Fruit fly (Drosophila melanogaster) whole organism, embryonic: ENCODE data around the gene CG6149.

Experiments used
- Aef1 ChIP-seq: fragments of 200-800 bp; sonication (Bioruptor generic); IDR thresholded peaks from 3 replicates; pipeline ENCODE4 v1.3.6; 2022; ENCODE audit warnings: missing biosample characterization, missing genetic modification characterization
- Antp ChIP-seq: fragments of 200-800 bp; sonication (Bioruptor generic); optimal IDR thresholded peaks from 3 replicates; lab custom pipeline; 2016; ENCODE audit warnings: missing biosample characterization, missing genetic modification characterization
- Bteb2 ChIP-seq: fragments of 200-800 bp; sonication (Bioruptor generic); optimal IDR thresholded peaks from 2 replicates; lab custom pipeline; 2016; ENCODE audit warnings: missing biosample characterization, missing genetic modification characterization
- CG11093 ChIP-seq: fragments of 200-800 bp; sonication (Bioruptor generic); IDR thresholded peaks from 3 replicates; pipeline ENCODE4 v1.3.6; 2022; ENCODE audit warnings: missing biosample characterization, missing genetic modification characterization
- CG11560 ChIP-seq: fragments of 200-800 bp; sonication (Bioruptor generic); IDR thresholded peaks from 3 replicates; pipeline ENCODE4 v1.3.6; 2022; ENCODE audit warnings: missing biosample characterization, missing genetic modification characterization
- CG12104 ChIP-seq: fragments of 200-800 bp; sonication (Bioruptor generic); optimal IDR thresholded peaks from 3 replicates; lab custom pipeline; 2016; ENCODE audit warnings: missing biosample characterization, missing genetic modification characterization
- CG1233 ChIP-seq: fragments of 200-800 bp; sonication (Bioruptor generic); optimal IDR thresholded peaks from 4 replicates; lab custom pipeline; 2018; ENCODE audit warnings: missing biosample characterization, mild to moderate bottlenecking, missing genetic modification characterization
- CG14710 ChIP-seq: fragments of 200-800 bp; sonication (Bioruptor generic); optimal IDR thresholded peaks from 3 replicates; lab custom pipeline; 2019; ENCODE audit warnings: missing biosample characterization, mild to moderate bottlenecking, missing genetic modification characterization, moderate library complexity
- CG15269 ChIP-seq: fragments of 200-800 bp; sonication (Bioruptor generic); optimal IDR thresholded peaks from 2 replicates; lab custom pipeline; 2018; ENCODE audit warnings: missing biosample characterization, mild to moderate bottlenecking, missing genetic modification characterization, moderate library complexity
- CG1529 ChIP-seq: fragments of 200-800 bp; sonication (Bioruptor generic); optimal IDR thresholded peaks from 3 replicates; lab custom pipeline; 2018; ENCODE audit warnings: missing biosample characterization, missing genetic modification characterization
- CG15601 ChIP-seq: fragments of 200-800 bp; sonication (Bioruptor generic); optimal IDR thresholded peaks from 3 replicates; lab custom pipeline; 2019; ENCODE audit warnings: missing biosample characterization, mild to moderate bottlenecking, missing genetic modification characterization, moderate library complexity
- CG2678 ChIP-seq: fragments of 200-800 bp; sonication (Bioruptor generic); optimal IDR thresholded peaks from 3 replicates; lab custom pipeline; 2019; ENCODE audit warnings: missing biosample characterization, mild to moderate bottlenecking, missing genetic modification characterization, moderate library complexity
- CG2712 ChIP-seq: fragments of 200-800 bp; optimal IDR thresholded peaks from 3 replicates; lab custom pipeline; 2019; ENCODE audit warnings: missing biosample characterization, mild to moderate bottlenecking, missing genetic modification characterization, moderate library complexity
- CG3281 ChIP-seq: fragments of 200-800 bp; sonication (Bioruptor generic); optimal IDR thresholded peaks from 3 replicates; lab custom pipeline; 2017; ENCODE audit warnings: missing biosample characterization, mild to moderate bottlenecking, missing genetic modification characterization
- CG4820 ChIP-seq: fragments of 200-800 bp; sonication (Bioruptor generic); optimal IDR thresholded peaks from 3 replicates; lab custom pipeline; 2016; ENCODE audit warnings: missing biosample characterization, missing genetic modification characterization
- CG7987 ChIP-seq: fragments of 200-800 bp; sonication (Bioruptor generic); optimal IDR thresholded peaks from 2 replicates; lab custom pipeline; 2018; ENCODE audit warnings: missing biosample characterization, mild to moderate bottlenecking, missing genetic modification characterization, moderate library complexity
- CG9932 ChIP-seq: fragments of 200-800 bp; sonication (Bioruptor generic); IDR thresholded peaks from 2 replicates; pipeline ENCODE4 v1.3.6; 2022; ENCODE audit warnings: missing biosample characterization, missing genetic modification characterization
- D19A ChIP-seq: fragments of 200-800 bp; optimal IDR thresholded peaks from 3 replicates; lab custom pipeline; 2019; ENCODE audit warnings: missing biosample characterization, mild to moderate bottlenecking, missing genetic modification characterization, moderate library complexity
- Fer1 ChIP-seq: fragments of 200-800 bp; sonication (Bioruptor generic); optimal IDR thresholded peaks from 2 replicates; lab custom pipeline; 2017; ENCODE audit warnings: missing biosample characterization, mild to moderate bottlenecking, missing genetic modification characterization
- GATAe ChIP-seq: fragments of 200-800 bp; sonication (Bioruptor generic); conservative IDR thresholded peaks from 2 replicates; pipeline ENCODE4 v1.3.6; 2022; ENCODE audit warnings: missing biosample characterization, missing genetic modification characterization
- HLH54F ChIP-seq: fragments of 200-800 bp; sonication (Bioruptor generic); optimal IDR thresholded peaks from 3 replicates; lab custom pipeline; 2016; ENCODE audit warnings: missing biosample characterization, missing genetic modification characterization
- Hsf ChIP-seq: fragments of 200-800 bp; sonication (Bioruptor generic); optimal IDR thresholded peaks from 3 replicates; lab custom pipeline; 2016; ENCODE audit warnings: missing biosample characterization, missing genetic modification characterization
- Lhr ChIP-seq: fragments of 200-800 bp; sonication (Bioruptor generic); optimal IDR thresholded peaks from 3 replicates; lab custom pipeline; 2017; ENCODE audit warnings: mild to moderate bottlenecking, missing biosample characterization, missing genetic modification reagents, missing genetic modification characterization
- MESR4 ChIP-seq: fragments of 200-800 bp; sonication (Bioruptor generic); optimal IDR thresholded peaks from 2 replicates; lab custom pipeline; 2018; ENCODE audit warnings: missing biosample characterization, mild to moderate bottlenecking, missing genetic modification characterization, moderate library complexity
- NC2α ChIP-seq: fragments of 200-800 bp; sonication (Bioruptor generic); optimal IDR thresholded peaks from 2 replicates; lab custom pipeline; 2016; ENCODE audit warnings: missing biosample characterization, missing genetic modification characterization
- PHDP ChIP-seq: fragments of 200-800 bp; sonication (Bioruptor generic); optimal IDR thresholded peaks from 3 replicates; lab custom pipeline; 2018; ENCODE audit warnings: missing biosample characterization, mild to moderate bottlenecking, missing genetic modification characterization, moderate library complexity
- Spps ChIP-seq: fragments of 200-800 bp; sonication (Bioruptor generic); optimal IDR thresholded peaks from 2 replicates; lab custom pipeline; 2018; ENCODE audit warnings: missing biosample characterization, mild to moderate bottlenecking, missing genetic modification characterization
- Xbp1 ChIP-seq: fragments of 200-800 bp; sonication (Bioruptor generic); optimal IDR thresholded peaks from 3 replicates; lab custom pipeline; 2016; ENCODE audit warnings: missing biosample characterization, mild to moderate bottlenecking, missing genetic modification characterization
- ab ChIP-seq: fragments of 200-800 bp; sonication (Bioruptor generic); optimal IDR thresholded peaks from 2 replicates; lab custom pipeline; 2016; ENCODE audit warnings: missing biosample characterization, missing genetic modification characterization
- az2 ChIP-seq: fragments of 200-800 bp; sonication (Bioruptor generic); optimal IDR thresholded peaks from 3 replicates; lab custom pipeline; 2016; ENCODE audit warnings: missing biosample characterization, missing genetic modification characterization
- crp ChIP-seq, 2 experiments: fragments of 200-800 bp; sonication (Bioruptor generic); optimal IDR thresholded peaks; 2 replicates in 1 of 2; 3 replicates in 1 of 2; lab custom pipeline; 2017; ENCODE audit warnings: missing biosample characterization in 2 of 2, missing genetic modification characterization in 2 of 2, mild to moderate bottlenecking in 1 of 2, moderate library complexity in 1 of 2
- dmrt11E ChIP-seq: fragments of 200-800 bp; sonication (Bioruptor generic); optimal IDR thresholded peaks from 3 replicates; lab custom pipeline; 2018; ENCODE audit warnings: missing biosample characterization, mild to moderate bottlenecking, missing genetic modification characterization, moderate library complexity
- emc ChIP-seq: fragments of 200-800 bp; sonication (Bioruptor generic); optimal IDR thresholded peaks from 2 replicates; lab custom pipeline; 2016; ENCODE audit warnings: missing biosample characterization, missing genetic modification characterization
- ems ChIP-seq: fragments of 200-800 bp; sonication (Bioruptor generic); optimal IDR thresholded peaks from 3 replicates; lab custom pipeline; 2016; ENCODE audit warnings: missing biosample characterization, missing genetic modification characterization
- jing ChIP-seq: fragments of 200-800 bp; sonication (Bioruptor generic); optimal IDR thresholded peaks from 2 replicates; lab custom pipeline; 2018; ENCODE audit warnings: missing biosample characterization, mild to moderate bottlenecking, missing genetic modification characterization
- ken ChIP-seq: fragments of 200-800 bp; sonication (Bioruptor generic); IDR thresholded peaks from 3 replicates; pipeline ENCODE4 v1.3.6; 2022; ENCODE audit warnings: missing biosample characterization, missing genetic modification characterization
- lbe ChIP-seq: fragments of 200-800 bp; sonication (Bioruptor generic); optimal IDR thresholded peaks from 2 replicates; lab custom pipeline; 2016; ENCODE audit warnings: missing biosample characterization, mild to moderate bottlenecking, missing genetic modification characterization
- lov ChIP-seq, 2 experiments: fragments of 200-800 bp in 1 of 2; fragments of >200 bp in 1 of 2; sonication (Bioruptor generic) in 1 of 2; IDR thresholded peaks in 1 of 2; optimal IDR thresholded peaks in 1 of 2; 2 replicates in 1 of 2; 3 replicates in 1 of 2; pipeline versions ENCODE4 v1.3.6 to Lab custom; 2017 to 2022; ENCODE audit warnings: missing biosample characterization in 1 of 2, missing genetic modification characterization in 1 of 2
- mam ChIP-seq: fragments of 200-800 bp; sonication (Bioruptor generic); optimal IDR thresholded peaks from 3 replicates; lab custom pipeline; 2016; ENCODE audit warnings: missing biosample characterization, missing genetic modification characterization
- mirr ChIP-seq: fragments of 200-800 bp; sonication (Bioruptor generic); optimal IDR thresholded peaks from 3 replicates; lab custom pipeline; 2018; ENCODE audit warnings: missing biosample characterization, mild to moderate bottlenecking, missing genetic modification characterization
- onecut ChIP-seq: fragments of 200-800 bp; sonication (Bioruptor generic); IDR thresholded peaks from 2 replicates; pipeline ENCODE4 v1.3.6; 2022; ENCODE audit warnings: missing biosample characterization, missing genetic modification characterization
- pan ChIP-seq, 4 experiments: fragments of >200 bp in 3 of 4; fragments of 200-800 bp in 1 of 4; sonication (Bioruptor generic) in 1 of 4; optimal IDR thresholded peaks in 3 of 4; IDR thresholded peaks in 1 of 4; 2 replicates each; pipeline versions ENCODE4 v1.3.6 to Lab custom; 2017 to 2022; ENCODE audit warnings: missing biosample characterization in 2 of 4, missing genetic modification characterization in 2 of 4, mixed read lengths in 1 of 4
- pb ChIP-seq: fragments of 200-800 bp; sonication (Bioruptor generic); optimal IDR thresholded peaks from 3 replicates; lab custom pipeline; 2016; ENCODE audit warnings: missing biosample characterization, missing genetic modification characterization
- scrt ChIP-seq: fragments of 200-800 bp; sonication (Bioruptor generic); optimal IDR thresholded peaks from 2 replicates; lab custom pipeline; 2018; ENCODE audit warnings: missing biosample characterization, mild to moderate bottlenecking, missing genetic modification characterization, moderate library complexity
- so ChIP-seq: fragments of 200-800 bp; sonication (Bioruptor generic); IDR thresholded peaks from 3 replicates; pipeline ENCODE4 v1.3.6; 2022; ENCODE audit warnings: missing biosample characterization, missing genetic modification characterization
- trh ChIP-seq: fragments of 200-800 bp; sonication (Bioruptor generic); optimal IDR thresholded peaks from 2 replicates; lab custom pipeline; 2016; ENCODE audit warnings: missing biosample characterization, missing genetic modification characterization
- twi ChIP-seq: fragments of 200-800 bp; optimal IDR thresholded peaks from 2 replicates; lab custom pipeline; 2019; ENCODE audit warnings: missing biosample characterization, mild to moderate bottlenecking, missing genetic modification characterization, moderate library complexity
- tx ChIP-seq: fragments of 200-800 bp; sonication (Bioruptor generic); optimal IDR thresholded peaks from 2 replicates; lab custom pipeline; 2016; ENCODE audit warnings: missing biosample characterization, missing genetic modification characterization
- vvl ChIP-seq: fragments of 200-800 bp; sonication (Bioruptor generic); IDR thresholded peaks from 2 replicates; pipeline ENCODE4 v1.3.6; 2022; ENCODE audit warnings: missing biosample characterization, missing genetic modification characterization
- zen ChIP-seq: fragments of 200-800 bp; sonication (Bioruptor generic); optimal IDR thresholded peaks from 3 replicates; lab custom pipeline; 2018; ENCODE audit warnings: missing biosample characterization, mild to moderate bottlenecking, missing genetic modification characterization, moderate library complexity

The CG6149 gene

dm6 chr3L:11403542-11403941, 31.7 kb downstream of the CG6149 start (continued):
- TF ChIP-seq mam (GFP tag; lab: Kevin White, UChicago): peak; percentile 40
- peak; percentile 69 for TF ChIP-seq Xbp1
- TF ChIP-seq GATAe (GFP tag; lab: Robert Waterston, UW): 0 out of 2 replicates have a peak, but pooled peaks have one; percentile 19
- peak; percentile 78 for TF ChIP-seq vvl (GFP tag; lab: Robert Waterston, UW)
- no peak for TF ChIP-seq CG1529 (GFP tag; lab: Kevin White, UChicago)
- peak; percentile 62; the same call in 1 of the 3 replicates for TF ChIP-seq CG11560
- no peak for TF ChIP-seq twi (tag; lab: Kevin White, UChicago)
- TF ChIP-seq Aef1 (GFP tag; lab: Robert Waterston, UW): peak; percentile 61
- peak; percentile 58 for TF ChIP-seq D19A (tag; lab: Kevin White, UChicago)
- no peak for TF ChIP-seq emc (GFP tag; lab: Kevin White, UChicago)
- TF ChIP-seq ken (GFP tag; lab: Robert Waterston, UW): peak; percentile 53; the same call in 1 of the 3 replicates
- TF ChIP-seq MESR4 (GFP tag; lab: Kevin White, UChicago): no peak
- no peak for TF ChIP-seq mirr (GFP tag; lab: Kevin White, UChicago)
- peak; percentile 51 for TF ChIP-seq dmrt11E (tag; lab: Kevin White, UChicago)
- TF ChIP-seq Spps (tag; lab: Kevin White, UChicago): no peak
- no peak for TF ChIP-seq lov (optimal IDR thresholded peaks at IDR 0.05; lab: Kevin White, UChicago)
- TF ChIP-seq lov (GFP tag; IDR thresholded peaks at IDR 0.05; lab: Robert Waterston, UW): peak; percentile 56; the same call in 1 of the 3 replicates
- TF ChIP-seq CG3281 (GFP tag; lab: Kevin White, UChicago): peak; percentile 21
- TF ChIP-seq trh: no peak
- no peak for TF ChIP-seq ab (GFP tag; lab: Kevin White, UChicago)
- TF ChIP-seq CG11093 (GFP tag; lab: Robert Waterston, UW): peak; percentile 57; the same call in 1 of the 3 replicates
- peak; percentile 66 for TF ChIP-seq CG2678 (tag; lab: Kevin White, UChicago)
- TF ChIP-seq so (GFP tag; lab: Robert Waterston, UW): peak; percentile 17; the same call in 1 of the 3 replicates
- peak; percentile 19 for TF ChIP-seq pb
- TF ChIP-seq CG1233: no peak
- TF ChIP-seq ems: peak; percentile 45
- peak; percentile 75 for TF ChIP-seq CG2712 (tag; lab: Kevin White, UChicago)
- TF ChIP-seq Hsf (GFP tag; lab: Kevin White, UChicago): peak; percentile 57
- TF ChIP-seq CG12104 (GFP tag; lab: Kevin White, UChicago): peak; percentile 1
- peak; percentile 53 for TF ChIP-seq HLH54F (GFP tag; lab: Kevin White, UChicago)
- TF ChIP-seq pan (optimal IDR thresholded peaks at IDR 0.05; lab: Kevin White, UChicago): no peak
- TF ChIP-seq pan (GFP tag; optimal IDR thresholded peaks at IDR 0.05 in 1 of 2, IDR thresholded peaks at IDR 0.05 in 1 of 2): peak in 1 of 2 experiments; percentile 78
- peak; percentile 37 for TF ChIP-seq PHDP
- peak; percentile 37; the same call in 1 of the 2 replicates for TF ChIP-seq CG9932 (GFP tag; lab: Robert Waterston, UW)
- no peak for TF ChIP-seq NC2α
- peak; percentile 44 for TF ChIP-seq az2 (GFP tag; lab: Kevin White, UChicago)
- peak; percentile 5 for TF ChIP-seq CG15601
- peak; percentile 56 for TF ChIP-seq Fer1 (GFP tag; lab: Kevin White, UChicago)
- peak; percentile 35 for TF ChIP-seq scrt (GFP tag; lab: Kevin White, UChicago)
- TF ChIP-seq crp (GFP tag; optimal IDR thresholded peaks at IDR 0.05; lab: Kevin White, UChicago): no peak
- no peak for TF ChIP-seq lbe
- peak; percentile 9; the same call in 1 of the 2 replicates for TF ChIP-seq onecut (GFP tag; lab: Robert Waterston, UW)
- no peak for TF ChIP-seq CG7987
- TF ChIP-seq Bteb2: no peak
- no peak for TF ChIP-seq Lhr (GFP tag; lab: Kevin White, UChicago)
- peak; percentile 32 for TF ChIP-seq CG15269 (tag; lab: Kevin White, UChicago)
- no peak for TF ChIP-seq tx (GFP tag; lab: Kevin White, UChicago)
- peak; percentile 17 for TF ChIP-seq zen (tag; lab: Kevin White, UChicago)
- TF ChIP-seq CG4820 (GFP tag; lab: Kevin White, UChicago): peak; percentile 51
- peak; percentile 46 for TF ChIP-seq jing (GFP tag; lab: Kevin White, UChicago)
- TF ChIP-seq Antp: peak; percentile 62
- peak; percentile 18 for TF ChIP-seq CG14710 (tag; lab: Kevin White, UChicago)
